Fruit fly (Drosophila melanogaster) whole organism, embryonic: ENCODE measurements around the gene Irk1.

ENCODE experiments used
- CG10209 ChIP-seq: fragments of 200-800 bp; sonication (Bioruptor generic); optimal IDR thresholded peaks from 3 replicates; lab custom pipeline; 2017; ENCODE audit warnings: missing biosample characterization, mild to moderate bottlenecking, missing genetic modification characterization, missing genetic modification reagents
- CG11695 ChIP-seq: fragments of 200-800 bp; sonication (Bioruptor generic); IDR thresholded peaks from 3 replicates; pipeline ENCODE4 v1.3.6; 2022; ENCODE audit warnings: missing biosample characterization, missing genetic modification characterization
- CG12236 ChIP-seq: fragments of 200-800 bp; sonication (Bioruptor generic); optimal IDR thresholded peaks from 2 replicates; lab custom pipeline; 2016; ENCODE audit warnings: missing biosample characterization, missing genetic modification characterization
- CG14667 ChIP-seq: fragments of 200-800 bp; sonication (Bioruptor generic); IDR thresholded peaks from 2 replicates; pipeline ENCODE4 v1.3.6; 2022; ENCODE audit warnings: missing biosample characterization, missing genetic modification characterization
- CG14860 ChIP-seq: fragments of 200-800 bp; sonication (Bioruptor generic); IDR thresholded peaks from 3 replicates; pipeline ENCODE4 v1.3.6; 2022; ENCODE audit warnings: missing biosample characterization, missing genetic modification characterization; ENCODE audit not compliant: partially characterized antibody
- CG15479 ChIP-seq: fragments of 200-800 bp; sonication (Bioruptor generic); optimal IDR thresholded peaks from 3 replicates; lab custom pipeline; 2019; ENCODE audit warnings: missing biosample characterization, mild to moderate bottlenecking, missing genetic modification characterization, moderate library complexity
- CG1602 ChIP-seq: fragments of 200-800 bp; sonication (Bioruptor generic); optimal IDR thresholded peaks from 3 replicates; lab custom pipeline; 2016; ENCODE audit warnings: missing biosample characterization, missing genetic modification characterization
- CG17186 ChIP-seq: fragments of 200-800 bp; sonication (Bioruptor generic); optimal IDR thresholded peaks from 3 replicates; lab custom pipeline; 2017; ENCODE audit warnings: missing biosample characterization, missing genetic modification reagents, missing genetic modification characterization
- CG17385 ChIP-seq: fragments of 200-800 bp; sonication (Bioruptor generic); optimal IDR thresholded peaks from 3 replicates; lab custom pipeline; 2018; ENCODE audit warnings: missing biosample characterization, mild to moderate bottlenecking, missing genetic modification characterization
- CG18476 ChIP-seq: fragments of 200-800 bp; sonication (Bioruptor generic); optimal IDR thresholded peaks from 2 replicates; lab custom pipeline; 2016; ENCODE audit warnings: missing biosample characterization, mild to moderate bottlenecking, missing genetic modification characterization
- CG5953 ChIP-seq: fragments of 200-800 bp; sonication (Bioruptor generic); IDR thresholded peaks from 2 replicates; pipeline ENCODE4 v1.3.6; 2022; ENCODE audit warnings: missing biosample characterization, missing genetic modification characterization
- CG6791 ChIP-seq: fragments of 200-800 bp; sonication (Bioruptor generic); IDR thresholded peaks from 3 replicates; pipeline ENCODE4 v1.3.6; 2022; ENCODE audit warnings: missing biosample characterization, missing genetic modification characterization; ENCODE audit not compliant: partially characterized antibody
- CG7372 ChIP-seq: fragments of 200-800 bp; sonication (Bioruptor generic); IDR thresholded peaks from 2 replicates; pipeline ENCODE4 v1.3.6; 2022; ENCODE audit warnings: missing biosample characterization, missing genetic modification characterization
- CG7745 ChIP-seq: fragments of 200-800 bp; sonication (Bioruptor generic); optimal IDR thresholded peaks from 2 replicates; lab custom pipeline; 2018; ENCODE audit warnings: missing biosample characterization, mild to moderate bottlenecking, missing genetic modification characterization, moderate library complexity
- CG8924 ChIP-seq: fragments of 200-800 bp; optimal IDR thresholded peaks from 3 replicates; lab custom pipeline; 2019; ENCODE audit warnings: missing biosample characterization, mild to moderate bottlenecking, missing genetic modification characterization, moderate library complexity
- Camta ChIP-seq: fragments of 200-800 bp; sonication (Bioruptor generic); optimal IDR thresholded peaks from 2 replicates; lab custom pipeline; 2016; ENCODE audit warnings: missing biosample characterization, missing genetic modification characterization
- D19A ChIP-seq: fragments of 200-800 bp; optimal IDR thresholded peaks from 3 replicates; lab custom pipeline; 2019; ENCODE audit warnings: missing biosample characterization, mild to moderate bottlenecking, missing genetic modification characterization, moderate library complexity
- D19B ChIP-seq: fragments of 200-800 bp; sonication (Bioruptor generic); optimal IDR thresholded peaks from 2 replicates; lab custom pipeline; 2017; ENCODE audit warnings: missing biosample characterization, mild to moderate bottlenecking, missing genetic modification characterization
- Deaf1 ChIP-seq: fragments of 200-800 bp; optimal IDR thresholded peaks from 3 replicates; lab custom pipeline; 2019; ENCODE audit warnings: missing biosample characterization, mild to moderate bottlenecking, missing genetic modification characterization, moderate library complexity
- Gug ChIP-seq: fragments of 200-800 bp; sonication (Bioruptor generic); IDR thresholded peaks from 4 replicates; pipeline ENCODE4 v1.3.6; 2022; ENCODE audit warnings: missing biosample characterization, missing genetic modification characterization
- HLH54F ChIP-seq: fragments of 200-800 bp; sonication (Bioruptor generic); optimal IDR thresholded peaks from 3 replicates; lab custom pipeline; 2016; ENCODE audit warnings: missing biosample characterization, missing genetic modification characterization
- Hey ChIP-seq: fragments of 200-800 bp; sonication (Bioruptor generic); optimal IDR thresholded peaks from 3 replicates; lab custom pipeline; 2018; ENCODE audit warnings: missing biosample characterization, mild to moderate bottlenecking, missing genetic modification characterization
- HmgD ChIP-seq: fragments of 200-800 bp; sonication (Bioruptor generic); optimal IDR thresholded peaks from 3 replicates; lab custom pipeline; 2016; ENCODE audit warnings: missing biosample characterization, missing genetic modification characterization
- Hr39 ChIP-seq: fragments of >200 bp; optimal IDR thresholded peaks from 2 replicates; lab custom pipeline; 2017
- Hr78 ChIP-seq, 2 experiments: fragments of 200-800 bp in 1 of 2; fragments of >200 bp in 1 of 2; sonication (Bioruptor generic) in 1 of 2; optimal IDR thresholded peaks; 2 replicates each; lab custom pipeline; 2017 to 2019; ENCODE audit warnings: missing biosample characterization in 2 of 2, missing genetic modification characterization in 2 of 2, mild to moderate bottlenecking in 1 of 2, moderate library complexity in 1 of 2
- Meics ChIP-seq: fragments of 200-800 bp; sonication (Bioruptor generic); optimal IDR thresholded peaks from 2 replicates; lab custom pipeline; 2017; ENCODE audit warnings: missing biosample characterization, mild to moderate bottlenecking, missing genetic modification characterization
- Mrtf ChIP-seq: fragments of 200-800 bp; sonication (Bioruptor generic); IDR thresholded peaks from 3 replicates; pipeline ENCODE4 v1.3.6; 2022; ENCODE audit warnings: missing biosample characterization, missing genetic modification characterization
- Ptx1 ChIP-seq: fragments of 200-800 bp; sonication (Bioruptor generic); IDR thresholded peaks from 2 replicates; pipeline ENCODE4 v1.3.6; 2022; ENCODE audit warnings: missing biosample characterization, missing genetic modification characterization
- Ravus ChIP-seq: fragments of 200-800 bp; sonication (Bioruptor generic); IDR thresholded peaks from 2 replicates; pipeline ENCODE4 v1.3.6; 2022; ENCODE audit warnings: missing biosample characterization, missing genetic modification characterization
- Rfx ChIP-seq: fragments of 200-800 bp; sonication (Bioruptor generic); IDR thresholded peaks from 2 replicates; pipeline ENCODE4 v1.3.6; 2022; ENCODE audit warnings: missing biosample characterization, missing genetic modification characterization
- Spps ChIP-seq: fragments of 200-800 bp; sonication (Bioruptor generic); optimal IDR thresholded peaks from 2 replicates; lab custom pipeline; 2018; ENCODE audit warnings: missing biosample characterization, mild to moderate bottlenecking, missing genetic modification characterization
- ac ChIP-seq: fragments of 200-800 bp; sonication (Bioruptor generic); optimal IDR thresholded peaks from 3 replicates; lab custom pipeline; 2017; ENCODE audit warnings: missing biosample characterization, mild to moderate bottlenecking, missing genetic modification characterization
- bsh ChIP-seq, 2 experiments: fragments of 200-800 bp; sonication (Bioruptor generic); optimal IDR thresholded peaks; 2 replicates each; lab custom pipeline; 2017 to 2018; ENCODE audit warnings: mild to moderate bottlenecking in 2 of 2, missing biosample characterization in 2 of 2, missing genetic modification characterization in 2 of 2, moderate library complexity in 1 of 2
- cwo ChIP-seq: fragments of 200-800 bp; sonication (Bioruptor generic); optimal IDR thresholded peaks from 3 replicates; lab custom pipeline; 2017; ENCODE audit warnings: missing biosample characterization, missing genetic modification characterization, mild to moderate bottlenecking, moderate library complexity, missing genetic modification reagents
- dmrt11E ChIP-seq: fragments of 200-800 bp; sonication (Bioruptor generic); optimal IDR thresholded peaks from 3 replicates; lab custom pipeline; 2018; ENCODE audit warnings: missing biosample characterization, mild to moderate bottlenecking, missing genetic modification characterization, moderate library complexity
- fru ChIP-seq: fragments of >200 bp; optimal IDR thresholded peaks from 2 replicates; lab custom pipeline; 2017
- gcm2 ChIP-seq: fragments of 200-800 bp; sonication (Bioruptor generic); optimal IDR thresholded peaks from 2 replicates; lab custom pipeline; 2016; ENCODE audit warnings: missing biosample characterization, missing genetic modification characterization
- jigr1 ChIP-seq: fragments of 200-800 bp; sonication (Bioruptor generic); IDR thresholded peaks from 3 replicates; pipeline ENCODE4 v1.3.6; 2022; ENCODE audit warnings: missing biosample characterization, missing genetic modification characterization
- kni ChIP-seq: fragments of 200-800 bp; sonication (Bioruptor generic); optimal IDR thresholded peaks from 3 replicates; lab custom pipeline; 2017; ENCODE audit warnings: mild to moderate bottlenecking, missing biosample characterization, missing genetic modification reagents, missing genetic modification characterization
- lab ChIP-seq: fragments of 200-800 bp; sonication (Bioruptor generic); optimal IDR thresholded peaks from 3 replicates; lab custom pipeline; 2017; ENCODE audit warnings: missing biosample characterization, missing genetic modification characterization, mild to moderate bottlenecking, moderate library complexity, missing genetic modification reagents
- lilli ChIP-seq: fragments of 200-800 bp; sonication (Bioruptor generic); optimal IDR thresholded peaks from 3 replicates; lab custom pipeline; 2016; ENCODE audit warnings: missing biosample characterization, missing genetic modification characterization
- mirr ChIP-seq: fragments of 200-800 bp; sonication (Bioruptor generic); optimal IDR thresholded peaks from 3 replicates; lab custom pipeline; 2018; ENCODE audit warnings: missing biosample characterization, mild to moderate bottlenecking, missing genetic modification characterization
- psq ChIP-seq: fragments of 200-800 bp; sonication (Bioruptor generic); optimal IDR thresholded peaks from 2 replicates; lab custom pipeline; 2017; ENCODE audit warnings: missing biosample characterization, missing genetic modification characterization
- ro ChIP-seq: fragments of 200-800 bp; sonication (Bioruptor generic); IDR thresholded peaks from 2 replicates; pipeline ENCODE4 v1.3.6; 2022; ENCODE audit warnings: missing biosample characterization, missing genetic modification characterization
- seq ChIP-seq: fragments of 200-800 bp; sonication (Bioruptor generic); IDR thresholded peaks from 2 replicates; pipeline ENCODE4 v1.3.6; 2022; ENCODE audit warnings: missing biosample characterization, missing genetic modification characterization
- sug ChIP-seq: fragments of 200-800 bp; optimal IDR thresholded peaks from 2 replicates; lab custom pipeline; 2019; ENCODE audit warnings: missing biosample characterization, mild to moderate bottlenecking, missing genetic modification characterization, moderate library complexity
- twi ChIP-seq: fragments of 200-800 bp; optimal IDR thresholded peaks from 2 replicates; lab custom pipeline; 2019; ENCODE audit warnings: missing biosample characterization, mild to moderate bottlenecking, missing genetic modification characterization, moderate library complexity
- unc-4 ChIP-seq: fragments of 200-800 bp; sonication (Bioruptor generic); IDR thresholded peaks from 2 replicates; pipeline ENCODE4 v1.3.6; 2022; ENCODE audit warnings: missing biosample characterization, missing genetic modification characterization; ENCODE audit not compliant: partially characterized antibody
- wdn ChIP-seq: fragments of 200-800 bp; sonication (Bioruptor generic); IDR thresholded peaks from 2 replicates; pipeline ENCODE4 v1.3.6; 2022; ENCODE audit warnings: missing biosample characterization, missing genetic modification characterization
- wek ChIP-seq: fragments of 200-800 bp; sonication (Bioruptor generic); optimal IDR thresholded peaks from 3 replicates; lab custom pipeline; 2018; ENCODE audit warnings: missing biosample characterization, mild to moderate bottlenecking, missing genetic modification characterization, moderate library complexity
- zfh1 ChIP-seq: fragments of 200-800 bp; sonication (Bioruptor generic); IDR thresholded peaks from 3 replicates; pipeline ENCODE4 v1.3.6; 2022; ENCODE audit warnings: missing biosample characterization, missing genetic modification characterization

Gene Irk1

DNA sequence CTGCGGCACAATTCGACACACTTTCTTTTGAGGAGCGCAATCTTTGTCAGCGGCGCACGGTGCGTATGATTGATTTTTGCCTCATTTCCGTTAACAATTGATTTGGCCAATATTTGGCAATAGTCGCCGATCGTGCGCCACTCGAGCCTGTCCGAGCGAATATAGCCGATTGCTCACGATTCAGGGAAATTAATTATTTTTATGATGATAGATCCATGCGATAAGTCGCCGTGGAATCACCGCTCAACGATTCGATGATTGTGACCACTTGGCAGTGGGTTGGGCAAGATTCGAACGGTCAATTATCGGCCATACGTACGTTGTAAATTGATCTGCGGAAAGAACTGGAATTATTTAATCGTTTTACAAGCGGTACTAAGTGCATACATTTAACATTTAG is 3.8 kb downstream of the Irk1 start (continued):
- peak; percentile 53 for TF ChIP-seq mirr
- no peak for TF ChIP-seq Meics (GFP tag; lab: Kevin White, UChicago)
- no peak for TF ChIP-seq twi (tag; lab: Kevin White, UChicago)
- TF ChIP-seq CG11695 (GFP tag; lab: Robert Waterston, UW) = no peak
- no peak for TF ChIP-seq CG14860 (GFP tag; lab: Robert Waterston, UW)
- TF ChIP-seq CG17186 (GFP tag; lab: Kevin White, UChicago) = no peak
- TF ChIP-seq lilli (GFP tag; lab: Kevin White, UChicago) = no peak
- TF ChIP-seq zfh1 (GFP tag; lab: Robert Waterston, UW) = no peak
- no peak for TF ChIP-seq CG18476 (GFP tag; lab: Kevin White, UChicago)
- no peak for TF ChIP-seq Ptx1 (GFP tag; lab: Robert Waterston, UW)
- TF ChIP-seq Hey (tag; lab: Kevin White, UChicago) = peak; percentile 67
- 0 out of 2 replicates have a peak, but pooled peaks have one; percentile 21 for TF ChIP-seq CG7372 (GFP tag; lab: Robert Waterston, UW)
- no peak for TF ChIP-seq fru (lab: Kevin White, UChicago)
- no peak for TF ChIP-seq gcm2 (GFP tag; lab: Kevin White, UChicago)
- TF ChIP-seq cwo = peak; percentile 16
- TF ChIP-seq CG8924 = no peak
- no peak for TF ChIP-seq Gug
- peak; percentile 32 for TF ChIP-seq lab
- TF ChIP-seq jigr1 (GFP tag; lab: Robert Waterston, UW) = no peak
- TF ChIP-seq sug (tag; lab: Kevin White, UChicago) = peak; percentile 44
- no peak for TF ChIP-seq Ravus (GFP tag; lab: Robert Waterston, UW)
- peak; percentile 69 for TF ChIP-seq Deaf1 (tag; lab: Kevin White, UChicago)
- no peak for TF ChIP-seq CG6791
- TF ChIP-seq CG14667 (GFP tag; lab: Robert Waterston, UW) = no peak
- no peak for TF ChIP-seq Spps (tag; lab: Kevin White, UChicago)
- TF ChIP-seq CG5953 (GFP tag; lab: Robert Waterston, UW) = no peak
- TF ChIP-seq unc-4 = no peak
- no peak for TF ChIP-seq CG12236 (GFP tag; lab: Kevin White, UChicago)
- no peak for TF ChIP-seq D19A (tag; lab: Kevin White, UChicago)
- no peak for TF ChIP-seq Camta (GFP tag; lab: Kevin White, UChicago)
- no peak for TF ChIP-seq Hr78 (GFP tag; optimal IDR thresholded peaks at IDR 0.05; lab: Kevin White, UChicago)
- no peak for TF ChIP-seq dmrt11E (tag; lab: Kevin White, UChicago)
- TF ChIP-seq Hr39 = no peak
- TF ChIP-seq, all 482 proteins: peak for 11

- TF ChIP-seq Mrtf = peak; percentile 79
- TF ChIP-seq ro (GFP tag; lab: Robert Waterston, UW) = peak; percentile 35; the same call in 1 of the 2 replicates
- no peak for TF ChIP-seq CG15479 (GFP tag; lab: Kevin White, UChicago)
- TF ChIP-seq CG17385 (GFP tag; lab: Kevin White, UChicago) = peak; percentile 46
- peak; percentile 37 for TF ChIP-seq psq (GFP tag; lab: Kevin White, UChicago)
- TF ChIP-seq HmgD (GFP tag; lab: Kevin White, UChicago) = no peak
- TF ChIP-seq wdn (GFP tag; lab: Robert Waterston, UW) = peak; percentile 83
- no peak for TF ChIP-seq kni (GFP tag; lab: Kevin White, UChicago)
- TF ChIP-seq bsh (GFP tag; optimal IDR thresholded peaks at IDR 0.05; lab: Kevin White, UChicago) = peak; percentile 3 to 55
- no peak for TF ChIP-seq fru (lab: Kevin White, UChicago)
- peak; percentile 73; the same call in 1 of the 2 replicates for TF ChIP-seq CG7372 (GFP tag; lab: Robert Waterston, UW)
- peak; percentile 28 for TF ChIP-seq CG1602 (GFP tag; lab: Kevin White, UChicago)
- TF ChIP-seq wek = peak; percentile 41
- TF ChIP-seq seq = peak; percentile 43; the same call in 1 of the 2 replicates
- TF ChIP-seq D19B (GFP tag; lab: Kevin White, UChicago) = peak; percentile 33
- TF ChIP-seq ac = no peak
- no peak for TF ChIP-seq CG7745 (tag; lab: Kevin White, UChicago)
- no peak for TF ChIP-seq HLH54F (GFP tag; lab: Kevin White, UChicago)
- TF ChIP-seq CG10209 (GFP tag; lab: Kevin White, UChicago) = peak; percentile 65
- peak; percentile 94 for TF ChIP-seq Rfx
Observed at dm6 chr3R:23173393-23173981, 5.4 kb downstream of the Irk1 start, which contains the start of gene CG46310. Gene CG46310, plus strand, starts transcription at chr3R:23173873.
